Fruit fly (Drosophila melanogaster): ENCODE results near the gene crq.
"Not testable (repeated sequence)": the region's sequence is repeated elsewhere in the genome, so short reads cannot be mapped to it uniquely, and the experiment has no call there.

Gene crq

DNA sequence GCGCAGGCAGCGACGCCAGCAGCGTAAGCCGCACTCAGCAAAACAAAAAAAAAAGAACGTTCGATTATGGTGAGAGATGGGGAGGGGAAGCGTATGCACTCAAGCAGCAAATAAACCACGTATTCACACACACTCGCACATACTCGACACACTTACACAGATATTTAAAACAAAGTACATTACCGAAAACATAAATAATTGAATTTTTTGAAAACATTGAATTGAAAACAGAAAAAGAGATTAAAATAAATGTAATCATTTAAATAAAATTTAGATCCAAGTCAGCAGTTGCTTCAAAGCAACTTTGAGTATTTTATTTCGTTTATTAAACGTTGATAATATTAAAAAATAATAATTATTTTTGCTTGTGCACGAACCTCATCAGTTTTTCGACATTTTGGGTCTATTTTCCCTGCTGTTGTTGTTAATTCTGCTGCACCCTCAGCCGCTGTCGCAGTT lies 18.2 kb upstream of the crq start:
- peak; percentile 72 for TF ChIP-seq noc (tag; optimal IDR thresholded peaks at IDR 0.05)

DNA sequence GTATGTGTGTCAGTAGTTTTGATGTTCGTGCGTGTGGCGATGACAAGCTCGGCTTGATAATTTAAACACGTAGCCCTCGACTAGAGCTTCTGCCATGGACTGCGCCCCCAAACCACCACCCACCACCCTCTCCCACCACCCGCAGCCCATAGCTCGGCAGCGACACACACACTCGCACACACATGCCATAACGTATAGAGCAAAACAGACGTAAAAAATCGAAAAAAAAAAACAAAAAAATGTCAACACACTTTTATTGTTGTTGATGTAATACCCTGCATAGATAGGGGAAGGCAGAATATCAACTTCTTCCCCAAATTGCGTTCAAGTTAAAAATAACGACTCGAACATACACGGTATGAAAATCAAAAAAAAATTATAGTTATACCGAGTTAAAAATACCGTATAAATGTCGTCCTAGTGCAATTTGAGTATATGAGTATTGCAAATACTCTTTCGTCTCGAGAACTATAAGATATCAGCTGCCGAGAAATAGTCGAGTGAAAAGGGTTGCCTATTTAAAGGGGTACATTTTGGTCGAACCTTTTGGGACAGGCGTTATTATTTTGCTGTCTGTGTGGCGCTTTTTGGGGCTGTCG lies 17.6 kb upstream of the crq start:
- TF ChIP-seq noc (tag; optimal IDR thresholded peaks at IDR 0.05), result peak; percentile 89

DNA sequence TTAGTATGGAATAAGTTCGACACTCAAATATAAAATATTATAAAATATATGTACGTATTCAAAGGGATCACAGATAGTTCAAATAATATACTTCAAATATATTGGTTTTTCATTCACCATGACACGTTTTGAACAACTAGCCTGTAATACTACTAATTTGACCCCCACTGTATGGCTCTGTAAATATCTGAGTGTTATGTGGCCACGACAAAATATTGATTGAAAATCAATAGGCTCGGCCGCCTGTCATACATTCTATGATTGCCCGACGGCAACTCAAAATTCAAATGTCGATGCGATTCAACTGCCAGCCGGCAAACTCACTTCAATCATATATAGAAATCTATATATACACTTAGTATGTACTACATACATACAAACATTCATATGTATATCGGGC lies 17.1 kb upstream of the crq start:
- TF ChIP-seq noc (tag; optimal IDR thresholded peaks at IDR 0.05), result no peak

DNA sequence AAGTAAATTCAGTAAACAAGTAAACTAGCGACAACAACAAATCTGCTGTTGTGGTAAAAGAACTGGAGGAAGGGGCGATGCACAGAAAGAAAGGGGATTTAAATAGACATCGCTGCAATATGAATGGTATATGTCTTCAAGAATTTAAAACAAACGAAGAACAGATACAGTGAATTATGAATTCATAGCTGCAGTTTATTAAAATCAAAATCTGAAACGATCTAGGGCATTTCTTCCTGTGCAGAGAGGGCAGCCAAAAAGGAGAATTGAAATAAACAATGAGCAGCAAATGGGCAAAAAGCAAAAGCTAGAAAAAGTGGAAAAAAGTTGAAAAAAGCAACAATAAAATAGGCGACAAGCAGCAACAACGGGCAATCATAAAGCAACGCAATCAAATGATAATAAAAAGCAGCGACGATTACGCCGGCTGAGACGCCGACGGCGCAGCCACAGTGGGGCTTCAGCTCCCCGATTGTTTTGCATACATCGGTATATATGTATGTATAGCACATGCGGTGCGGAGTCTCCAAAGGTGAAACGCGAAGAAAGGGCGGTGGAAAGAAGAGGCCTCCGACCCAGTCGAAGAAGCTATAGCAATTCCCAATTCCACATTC lies 16.0 kb upstream of the crq start:
- TF ChIP-seq noc (tag; optimal IDR thresholded peaks at IDR 0.05), result peak; percentile 82

DNA sequence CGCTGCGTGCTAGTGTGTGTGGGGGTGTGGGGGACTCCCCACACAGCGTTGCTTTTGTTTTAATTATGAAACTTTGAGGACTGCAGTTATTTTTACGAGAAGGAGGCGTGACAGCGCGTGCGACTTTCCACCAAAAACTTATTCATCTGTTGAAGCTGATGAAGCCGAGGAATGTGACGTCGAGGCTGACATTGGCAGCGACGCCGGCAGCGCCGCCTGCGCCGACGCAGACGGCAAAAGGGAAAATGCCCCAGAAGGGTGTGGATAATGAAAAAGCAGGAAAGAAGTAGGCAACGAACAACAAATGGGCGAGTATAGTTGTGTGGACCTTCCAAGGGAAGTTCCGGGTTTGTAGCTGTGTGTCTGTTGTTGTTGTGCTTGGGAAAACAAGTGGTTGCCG lies 14.9 kb upstream of the crq start:
- TF ChIP-seq noc (tag; optimal IDR thresholded peaks at IDR 0.05), result no peak

DNA sequence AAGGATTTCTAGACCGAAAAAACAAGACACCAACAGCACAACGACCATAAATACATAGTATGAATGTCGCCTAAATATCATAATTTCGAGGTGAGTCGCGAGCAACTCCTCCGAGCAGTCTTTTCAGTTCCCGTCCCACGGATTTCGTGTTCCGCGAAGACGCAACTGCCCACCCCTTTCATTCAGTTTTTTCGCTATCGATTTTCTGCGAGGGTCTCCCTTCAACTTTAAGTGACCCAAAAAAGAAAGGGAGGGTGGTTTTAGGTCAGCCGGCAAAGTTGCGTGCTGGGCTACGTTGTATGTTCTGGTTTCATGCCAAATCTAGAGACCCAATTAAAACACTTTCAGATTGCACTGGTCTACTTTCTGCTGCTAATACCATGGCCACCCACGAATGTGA lies 2.9 kb upstream of the crq start:
- no peak for TF ChIP-seq noc (tag; optimal IDR thresholded peaks at IDR 0.05)

DNA sequence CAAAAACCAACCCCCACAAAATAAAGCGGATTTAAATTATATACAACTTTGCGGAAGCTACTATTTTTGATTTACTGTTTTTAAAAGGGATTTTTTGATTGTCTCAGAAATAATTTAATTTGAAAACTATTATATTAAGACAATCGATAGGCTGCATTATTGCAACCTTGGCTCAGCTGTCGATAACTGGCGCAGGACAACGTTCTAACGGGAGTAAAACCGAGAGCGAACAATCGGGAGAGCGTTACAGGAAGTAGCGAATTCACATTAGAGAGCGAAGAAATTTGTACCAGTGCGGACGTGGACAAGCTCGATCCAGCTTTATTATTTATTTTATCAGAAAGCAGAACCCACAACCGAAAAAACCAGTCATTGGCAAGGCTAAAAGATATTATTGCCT lies 2.5 kb upstream of the crq start, which contains the start of gene CG4133:
Gene CG4133 (plus strand): TSS at position 258 of the 400 bp plus-strand sequence.
- not testable (repeated sequence) for TF ChIP-seq noc (tag; optimal IDR thresholded peaks at IDR 0.05)

DNA sequence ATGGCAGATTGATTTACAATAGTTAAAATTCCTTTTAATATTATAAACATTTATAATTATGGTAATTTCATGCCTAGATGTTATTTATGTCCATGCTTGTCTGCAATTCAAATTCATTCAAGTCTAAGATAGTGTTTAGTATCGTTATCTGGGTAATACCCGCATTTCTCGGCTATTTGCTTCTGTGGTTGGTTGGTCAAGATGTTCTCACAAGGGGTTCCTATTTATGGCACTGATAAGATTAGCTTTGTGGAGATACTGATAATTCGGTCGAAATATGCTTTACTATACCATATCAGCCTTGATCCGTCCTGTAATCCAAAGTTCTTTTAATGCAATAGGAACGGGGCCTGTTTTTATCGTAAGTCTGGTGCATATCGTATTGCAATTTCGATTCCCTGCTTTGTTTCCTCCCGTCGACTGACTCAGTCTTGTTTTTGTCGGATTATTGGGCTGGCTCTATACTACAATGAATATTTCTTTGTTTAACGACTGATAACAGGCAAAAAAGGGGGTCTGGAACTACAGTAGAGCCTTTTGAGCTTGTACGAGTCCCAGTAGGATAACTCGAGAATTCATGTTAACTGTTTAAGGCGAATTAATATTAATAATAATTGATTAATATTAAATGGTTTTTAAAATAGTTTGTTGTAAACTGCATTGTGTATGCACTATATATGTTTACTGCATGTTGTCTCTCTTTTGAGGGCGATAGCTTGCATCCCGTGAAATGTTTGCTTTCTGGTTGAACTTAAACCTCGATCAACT lies 935 bp downstream of the crq start:
- no peak for TF ChIP-seq noc (tag; optimal IDR thresholded peaks at IDR 0.05)

DNA sequence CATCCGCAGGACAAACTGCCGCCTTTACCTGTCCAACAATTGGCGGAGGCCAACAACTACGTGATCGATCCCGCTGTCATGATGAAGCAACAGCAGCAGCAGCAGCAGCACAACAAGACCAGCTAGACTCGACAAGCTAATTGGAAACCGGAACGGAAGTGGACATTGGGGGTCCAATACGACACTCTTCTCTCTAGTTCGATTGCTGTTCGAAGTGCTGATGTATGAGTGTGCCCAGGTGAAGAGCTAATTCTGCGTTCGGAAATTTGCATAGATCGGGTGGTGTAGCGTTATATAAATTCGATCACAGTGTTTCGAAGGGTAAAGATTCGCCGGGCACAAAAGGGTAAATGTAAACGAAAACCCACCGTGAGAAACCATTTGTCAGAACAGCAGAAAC lies 5.7 kb downstream of the crq start:
- TF ChIP-seq noc (tag; optimal IDR thresholded peaks at IDR 0.05), result no peak

DNA sequence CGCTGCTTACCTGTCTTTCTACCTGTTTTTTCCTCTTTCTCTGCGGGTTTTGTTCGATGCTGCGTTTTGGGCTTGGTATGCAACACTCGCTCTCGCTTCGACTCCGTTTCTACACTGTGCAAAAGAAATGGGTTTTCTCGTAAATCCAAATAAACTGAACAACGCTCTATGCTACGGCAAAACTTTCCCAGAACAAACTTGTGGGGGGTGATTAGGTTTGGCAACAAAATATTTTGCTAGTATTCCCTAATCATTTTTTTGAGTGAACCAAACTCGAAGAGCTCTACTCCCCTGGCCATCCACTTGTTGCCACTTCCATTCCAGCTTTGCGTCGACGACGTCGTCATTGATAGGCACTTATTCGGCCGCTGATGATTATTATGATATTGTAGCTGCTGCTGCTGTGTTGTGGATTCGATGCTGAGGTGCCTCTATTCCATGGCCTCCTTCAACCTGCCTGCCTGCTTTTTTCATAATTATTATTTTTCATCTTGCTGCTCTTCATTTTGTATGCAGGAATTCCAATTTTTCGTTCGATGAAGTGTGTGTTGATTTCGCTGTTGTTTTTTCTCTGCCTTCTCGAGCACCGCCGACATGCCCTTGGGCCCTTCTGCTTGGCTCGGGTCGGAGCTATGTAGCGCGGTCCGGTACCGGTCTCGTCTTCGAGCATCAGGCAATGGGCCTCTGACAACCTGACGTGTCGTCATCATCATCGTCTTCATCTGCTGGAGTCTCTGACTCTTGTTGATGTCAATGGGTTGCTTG lies 10.7 kb downstream of the crq start:
- TF ChIP-seq noc (tag; optimal IDR thresholded peaks at IDR 0.05), result no peak

DNA sequence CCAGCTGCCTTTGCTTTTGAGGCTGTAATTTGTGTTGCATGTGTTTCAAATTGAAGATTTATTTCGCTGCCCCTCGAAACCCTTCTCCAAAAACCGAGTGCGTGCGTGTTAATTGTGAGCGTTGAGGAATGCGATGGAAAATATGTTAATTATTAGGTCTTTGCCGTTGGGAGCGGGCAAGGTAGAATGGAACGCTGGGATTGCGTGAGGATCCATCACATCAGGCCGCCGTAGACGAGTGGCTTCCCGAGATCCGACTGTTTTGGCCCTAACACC lies 11.4 kb downstream of the crq start:
- no peak for TF ChIP-seq noc (tag; optimal IDR thresholded peaks at IDR 0.05)

DNA sequence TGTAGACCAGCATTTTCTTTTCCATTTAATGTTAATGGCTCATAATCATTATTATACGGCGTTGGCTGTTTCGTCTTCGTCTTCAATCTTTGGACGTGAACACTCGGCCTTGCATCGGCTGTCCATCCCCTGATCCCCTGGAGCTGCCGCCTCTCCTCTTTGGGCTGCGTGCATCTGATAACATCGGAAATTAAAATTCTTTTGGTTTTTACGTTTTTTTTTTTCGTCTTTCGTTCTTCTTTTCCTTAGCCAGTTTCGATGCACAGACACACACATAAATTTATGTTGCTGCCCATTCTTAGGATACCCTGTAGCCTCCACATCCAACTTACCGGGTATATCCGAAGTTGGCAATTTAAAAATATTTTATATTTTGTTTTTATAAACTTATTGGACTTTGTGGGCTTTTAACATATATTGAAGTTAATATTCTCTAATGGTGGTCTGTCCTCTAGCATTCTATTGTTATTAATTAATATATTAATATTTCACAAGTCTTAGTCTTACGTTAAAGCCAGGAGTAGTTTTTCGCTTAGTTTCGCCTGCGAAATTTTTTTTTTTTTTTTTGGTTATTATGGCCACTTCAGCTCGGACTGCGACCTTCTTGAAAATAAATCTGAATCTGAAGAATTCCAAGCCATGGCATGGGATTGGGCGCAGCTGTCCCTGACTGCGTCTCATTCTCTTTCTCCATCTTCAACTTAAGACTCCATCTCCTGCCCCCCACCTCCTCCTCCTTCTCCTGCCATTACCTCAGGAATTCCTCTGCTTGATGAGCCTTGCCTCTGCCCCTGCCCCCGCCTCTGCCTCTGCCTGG lies 12.0 kb downstream of the crq start:
- TF ChIP-seq noc (tag; optimal IDR thresholded peaks at IDR 0.05), result no peak

DNA sequence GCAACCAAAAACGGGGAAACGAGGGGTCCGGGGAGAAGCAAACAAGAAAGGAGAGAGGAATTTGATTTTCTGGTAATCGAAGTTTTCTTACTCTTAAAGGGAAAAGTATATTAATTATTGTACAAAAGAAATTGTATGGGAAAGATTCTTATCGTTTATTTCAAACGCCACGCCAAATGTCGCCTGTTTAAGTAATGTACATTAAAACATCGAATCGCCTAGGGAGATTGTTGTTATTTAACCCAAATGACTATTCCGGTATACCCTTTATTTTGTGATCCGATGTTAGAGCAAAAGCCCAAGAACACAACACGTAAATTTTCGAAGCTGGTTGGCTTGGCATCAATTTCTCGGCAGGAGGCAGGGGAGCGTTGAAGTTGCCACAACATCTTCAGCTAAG lies 13.5 kb downstream of the crq start:
- TF ChIP-seq noc (tag; optimal IDR thresholded peaks at IDR 0.05), result no peak

DNA sequence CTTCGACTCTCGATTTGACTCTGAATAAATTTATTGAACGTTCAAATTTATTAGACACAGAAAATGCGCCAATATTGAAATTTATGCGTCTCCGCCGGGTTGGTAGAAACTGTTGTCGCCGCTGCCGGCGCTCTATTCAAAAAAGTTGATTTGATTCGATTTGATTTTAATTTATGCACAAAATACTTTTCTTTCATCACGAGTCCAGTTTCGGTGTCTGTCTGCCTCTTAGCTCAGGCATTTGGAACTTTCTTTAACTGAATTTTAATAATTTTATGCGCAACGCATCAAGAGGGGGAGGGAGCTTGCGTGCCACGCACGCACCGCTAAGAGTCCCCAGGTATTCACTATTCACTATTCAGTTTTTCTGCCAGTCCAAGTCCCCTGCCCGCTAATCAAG lies 15.3 kb downstream of the crq start:
- no peak for TF ChIP-seq noc (tag; optimal IDR thresholded peaks at IDR 0.05)

DNA sequence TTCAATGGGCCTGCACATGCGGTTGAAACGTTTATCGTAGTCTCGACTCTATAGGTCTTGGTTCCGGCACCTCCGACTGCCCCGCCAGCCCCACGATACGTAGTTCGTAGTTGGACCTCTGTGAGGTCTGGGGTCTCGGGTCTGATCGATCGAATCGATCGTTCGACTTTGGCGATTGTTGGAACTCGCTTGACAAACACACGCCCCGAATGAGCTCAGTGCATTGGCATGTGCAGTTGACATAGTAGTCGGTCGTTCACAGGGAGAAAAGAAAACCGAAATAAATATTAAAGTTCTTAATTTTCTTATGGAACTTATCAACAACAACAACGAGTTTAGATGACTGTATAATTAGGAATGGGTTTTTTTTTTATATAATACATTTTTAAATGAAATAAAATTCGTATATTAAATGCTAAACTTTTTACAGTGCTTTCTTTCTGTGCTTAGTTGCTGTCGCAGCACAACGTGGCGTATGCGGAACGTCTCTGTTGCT lies 17.5 kb downstream of the crq start:
- TF ChIP-seq noc (tag; optimal IDR thresholded peaks at IDR 0.05), result no peak

DNA sequence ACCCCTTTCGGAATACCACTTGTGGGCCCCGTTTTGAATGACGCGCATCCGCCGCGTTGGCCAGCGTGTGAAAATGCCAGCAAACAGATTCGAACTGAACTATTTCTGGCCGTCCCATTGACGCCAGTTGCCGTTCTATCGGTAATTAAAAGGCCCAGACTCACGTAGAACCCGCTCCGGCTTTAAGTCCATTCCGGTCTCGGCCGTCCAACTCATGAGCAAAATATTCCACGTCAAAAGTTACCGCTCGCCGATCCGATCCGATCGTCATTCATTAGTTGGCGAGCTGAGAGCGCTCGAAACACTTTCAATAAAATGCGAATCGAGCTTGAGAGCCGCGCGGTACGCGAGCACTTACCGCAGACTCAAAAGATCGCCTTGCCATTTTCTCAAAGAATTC lies 18.4 kb downstream of the crq start:
- TF ChIP-seq noc (tag; optimal IDR thresholded peaks at IDR 0.05), result no peak
